Worm (Caenorhabditis elegans): Measurements from ENCODE around the gene Y116A8C.10.

- TF ChIP-seq ref-1 (GFP tag; conservative IDR thresholded peaks at IDR 0.05) (no peak), flt-1 (GFP tag; IDR thresholded peaks at IDR 0.05) (no peak), med-1 (GFP tag; optimal IDR thresholded peaks at IDR 0.05; ENCODE audit: insufficient read depth) (no peak), tab-1 (GFP tag; IDR thresholded peaks at IDR 0.05) (no peak), klf-2 (GFP tag; conservative IDR thresholded peaks at IDR 0.05) (no peak), T22C8.4 (GFP tag; IDR thresholded peaks at IDR 0.05) (no peak), cog-1 (tag; optimal IDR thresholded peaks at IDR 0.05) (no peak), ztf-23 (GFP tag; IDR thresholded peaks at IDR 0.05) (no peak), ztf-29 (GFP tag; IDR thresholded peaks at IDR 0.05) (no peak)
Observed at ce11 chrIV:16970390-16970789, 31.5 kb upstream of the Y116A8C.10 start, which contains the start of gene rom-3.

Measured in whole organism, midembryonic.